Fruit fly (Drosophila melanogaster): Measurements from ENCODE around the gene CG9164.
A peak's percentile ranks its signal among the peaks of the same experiment; 100 is the strongest.

The CG9164 gene

dm6 chrX:15342017-15342416 lies 43.2 kb downstream of the CG9164 start, which contains the start of gene CG9123:
Gene CG9123 (minus strand): TSS chrX:15342117.
- TF ChIP-seq CG17801 (GFP tag; optimal IDR thresholded peaks at IDR 0.05; ENCODE audit: partially characterized antibody) = no peak

- peak; percentile 77 for TF ChIP-seq CG17801 (GFP tag; optimal IDR thresholded peaks at IDR 0.05; ENCODE audit: partially characterized antibody)
Measured at dm6 chrX:15335845-15336453, 49.3 kb downstream of the CG9164 start.

DNA sequence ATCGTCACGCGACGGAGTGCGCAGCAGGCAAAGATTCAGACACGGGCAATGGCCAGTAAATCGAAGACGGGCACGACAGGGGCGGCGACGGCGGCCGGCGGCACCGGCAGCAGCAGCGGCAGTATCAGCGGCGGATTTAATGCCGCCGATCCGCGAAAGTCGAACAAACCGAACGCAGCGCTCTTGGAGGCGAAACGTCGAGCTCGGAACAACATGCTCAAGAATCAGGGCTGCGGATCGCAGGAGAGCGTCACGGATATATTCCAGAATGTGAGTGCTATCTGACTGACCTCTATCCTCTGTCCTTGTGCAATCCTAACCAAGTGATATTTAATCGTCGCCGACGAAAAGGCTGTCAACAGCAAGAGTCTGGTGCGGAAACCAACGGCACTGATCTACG lies 50.2 kb downstream of the CG9164 start:
- TF ChIP-seq CG17801 (GFP tag; optimal IDR thresholded peaks at IDR 0.05; ENCODE audit: partially characterized antibody) = no peak

DNA sequence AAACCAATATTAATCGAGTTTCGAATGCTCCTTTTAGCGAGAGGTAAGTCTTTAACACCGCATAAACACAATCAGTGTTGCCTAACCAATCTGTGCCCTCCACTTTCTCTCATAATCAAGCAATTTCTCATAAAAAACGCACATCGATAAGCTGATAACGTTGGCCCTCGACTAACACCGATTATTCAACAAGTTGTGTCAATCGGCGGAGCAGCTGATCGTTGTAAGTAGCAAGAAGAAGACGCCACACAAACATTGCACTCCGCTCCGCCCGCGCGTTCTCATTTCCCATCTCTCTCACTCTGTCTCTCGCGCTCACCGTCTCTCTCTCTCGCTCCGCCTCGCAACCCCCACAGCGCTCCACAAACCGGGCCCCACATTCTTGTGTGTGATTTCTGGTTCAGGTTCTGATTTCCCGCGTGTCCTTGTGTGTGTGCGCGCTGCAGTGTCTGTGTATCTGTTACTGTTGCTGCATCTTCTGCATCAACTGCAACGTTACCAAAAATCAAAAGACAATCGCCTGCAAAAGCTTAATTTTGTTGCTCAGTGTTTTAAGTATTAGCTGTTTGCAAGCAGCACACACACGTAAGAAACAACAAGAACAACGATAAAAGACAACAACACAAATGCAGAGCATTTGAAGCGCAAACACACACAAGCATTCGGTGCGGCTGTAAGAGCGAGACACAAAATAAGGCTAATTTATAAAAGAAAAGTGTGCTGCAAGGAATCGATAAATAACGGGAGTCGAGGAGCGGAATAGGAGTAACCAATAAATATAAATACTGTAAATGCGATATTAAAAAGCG lies 52.0 kb downstream of the CG9164 start, which contains the start of the genes CG9114 and HDAC6:
Gene CG9114, minus strand, starts transcription at position 89 of the 809 bp plus-strand sequence.
Gene HDAC6, plus strand, starts transcription at position 245 of the 809 bp plus-strand sequence.
- TF ChIP-seq CG17801 (GFP tag; optimal IDR thresholded peaks at IDR 0.05; ENCODE audit: partially characterized antibody) = no peak

Measured in ovary, adult (tissue).